Fruit fly (Drosophila melanogaster) ovary, adult (tissue): ENCODE results near the gene CG46430.

Source experiments
- CG17801 ChIP-seq: fragments of 200-800 bp; optimal IDR thresholded peaks from 2 replicates; lab custom pipeline; 2019; ENCODE audit warnings: missing biosample characterization, mild to moderate bottlenecking, missing genetic modification characterization, moderate library complexity; ENCODE audit not compliant: partially characterized antibody

Gene CG46430

dm6 chr3L:10478214-10478613, at the start of gene CG46430:
TSS of gene CG46430 (plus strand) at chr3L:10478514.
- TF ChIP-seq CG17801 (GFP tag; lab: Kevin White, UChicago): no peak

DNA sequence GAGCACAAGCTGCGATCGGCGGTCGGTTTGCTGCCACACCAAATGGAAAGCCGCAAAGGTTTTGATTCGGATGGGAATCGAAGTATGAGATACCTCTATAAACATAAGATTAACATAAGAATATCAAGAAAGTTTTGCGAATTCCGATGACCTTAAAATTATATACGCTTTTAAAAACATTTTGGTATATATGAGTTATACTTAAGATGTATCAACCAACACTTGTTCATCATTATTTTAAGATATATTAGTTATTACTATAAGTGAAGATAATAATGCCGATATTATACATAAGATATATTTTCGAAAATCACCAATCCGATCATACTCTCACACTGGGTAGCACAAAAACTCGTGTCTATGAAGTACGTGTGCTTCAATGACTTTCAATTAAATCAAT, 49.6 kb upstream of the CG46430 start:
- no peak for TF ChIP-seq CG17801 (GFP tag; lab: Kevin White, UChicago)

DNA sequence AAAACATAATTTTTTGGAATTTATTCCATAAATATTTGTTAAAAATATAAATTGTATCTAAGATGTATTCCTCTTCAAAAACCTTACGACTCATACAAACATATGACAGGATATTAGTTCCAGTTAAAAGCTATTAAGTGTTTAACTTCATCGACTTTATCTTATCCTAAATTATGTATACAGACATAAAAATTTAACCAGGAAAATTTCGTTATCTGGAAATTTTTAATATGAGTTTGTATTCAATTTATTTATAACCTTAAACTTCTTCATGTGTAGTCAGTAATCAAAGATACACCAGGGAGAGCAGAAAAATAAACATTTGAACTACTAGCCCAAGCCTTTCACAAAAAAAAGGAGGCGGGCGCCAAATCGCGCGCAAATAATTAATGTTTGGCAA, 48.8 kb upstream of the CG46430 start:
- no peak for TF ChIP-seq CG17801 (GFP tag; lab: Kevin White, UChicago)

dm6 chr3L:10431883-10432282, 46.4 kb upstream of the CG46430 start, which contains the start of gene Ir67b:
TSS of gene Ir67b (minus strand) at chr3L:10431983.
- no peak for TF ChIP-seq CG17801 (GFP tag; lab: Kevin White, UChicago)

DNA sequence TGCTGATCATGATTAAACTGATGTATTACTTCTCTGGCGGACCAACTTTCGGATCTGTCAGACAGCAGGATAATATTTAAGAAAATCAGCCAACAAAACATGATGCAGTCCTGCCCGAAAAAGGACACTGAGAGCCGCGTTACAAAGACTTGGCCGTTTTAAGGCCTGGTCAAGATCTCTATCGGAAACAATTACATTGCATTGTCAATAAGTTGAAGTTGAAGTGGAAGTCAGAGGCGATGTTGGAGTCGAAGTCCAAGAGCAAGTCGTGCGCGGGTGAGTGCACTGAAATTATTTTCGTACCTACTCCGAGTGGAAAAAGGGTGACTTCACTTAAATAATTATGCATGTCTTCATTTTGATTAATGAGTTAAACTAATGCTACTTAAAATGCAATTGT, 44.3 kb upstream of the CG46430 start, which contains the start of gene Ir67c:
Gene Ir67c (minus strand): TSS at position 101 of the 400 bp plus-strand sequence.
- no peak for TF ChIP-seq CG17801 (GFP tag; lab: Kevin White, UChicago)

dm6 chr3L:10439873-10440272, 38.4 kb upstream of the CG46430 start:
- TF ChIP-seq CG17801 (GFP tag; lab: Kevin White, UChicago): no peak

dm6 chr3L:10440488-10440887, 37.8 kb upstream of the CG46430 start:
- no peak for TF ChIP-seq CG17801 (GFP tag; lab: Kevin White, UChicago)

DNA sequence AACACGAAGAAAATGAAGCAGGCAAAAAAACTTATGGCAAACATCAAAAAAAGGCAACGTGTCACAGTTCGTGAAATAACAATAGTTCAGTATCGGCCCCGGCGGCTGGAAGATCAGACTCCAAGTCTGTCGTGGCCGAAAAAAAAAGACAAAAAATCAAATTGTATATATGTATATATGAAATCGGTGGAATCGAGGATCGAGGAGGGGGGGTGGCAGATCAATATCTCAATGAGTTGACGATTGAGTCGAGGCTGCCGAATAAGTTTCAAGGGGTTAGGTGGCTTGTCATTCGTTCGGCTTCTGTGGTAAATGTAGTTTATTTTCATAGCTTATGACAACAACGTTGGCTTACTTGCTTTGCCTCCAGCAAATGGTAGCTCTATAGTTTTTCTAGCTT, 35.8 kb upstream of the CG46430 start:
- TF ChIP-seq CG17801 (GFP tag; lab: Kevin White, UChicago): no peak

DNA sequence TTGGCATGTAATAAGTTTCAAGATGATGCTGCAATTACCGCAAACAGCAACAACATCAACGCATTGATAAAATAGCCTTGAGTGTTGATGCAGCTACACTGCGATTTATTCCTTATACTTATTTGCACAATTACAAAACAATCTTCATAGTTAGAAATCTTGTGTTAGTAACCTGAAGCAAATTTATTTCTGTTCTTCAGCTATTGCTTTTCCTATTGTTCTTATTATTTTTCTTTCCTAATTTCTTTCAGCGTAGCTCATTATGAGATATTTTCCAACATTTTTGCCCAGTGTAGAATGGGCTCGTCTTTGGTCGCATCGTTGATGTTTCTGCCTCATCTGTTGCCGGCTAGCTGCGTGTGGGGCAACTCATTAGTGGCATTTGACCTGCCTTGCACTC, 34.4 kb upstream of the CG46430 start:
- no peak for TF ChIP-seq CG17801 (GFP tag; lab: Kevin White, UChicago)

DNA sequence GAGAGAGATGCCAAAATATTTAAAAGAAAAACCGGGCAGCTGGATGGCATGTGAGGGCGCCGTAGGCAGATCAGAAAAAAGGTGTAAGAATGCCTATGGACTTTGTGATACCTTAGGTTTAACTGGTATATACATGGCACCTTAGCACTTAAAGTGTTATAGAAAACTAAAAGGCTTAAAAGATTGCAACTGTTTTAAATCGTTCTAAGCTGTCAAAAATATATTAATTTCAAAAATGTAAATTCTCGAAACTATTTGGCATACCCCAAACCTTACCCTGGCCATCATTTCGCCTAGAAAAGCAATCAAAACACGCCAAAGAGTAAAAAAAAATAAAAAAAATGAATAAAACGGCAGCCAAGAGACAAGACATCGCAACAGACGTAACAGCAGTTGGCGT, 31.3 kb upstream of the CG46430 start:
- TF ChIP-seq CG17801 (GFP tag; lab: Kevin White, UChicago): no peak

dm6 chr3L:10449725-10450124, 28.6 kb upstream of the CG46430 start:
- TF ChIP-seq CG17801 (GFP tag; lab: Kevin White, UChicago): no peak

dm6 chr3L:10459076-10459475, 19.2 kb upstream of the CG46430 start:
- TF ChIP-seq CG17801 (GFP tag; lab: Kevin White, UChicago): no peak

- TF ChIP-seq CG17801 (GFP tag; lab: Kevin White, UChicago): no peak
Observed at dm6 chr3L:10463051-10463866, 15.1 kb upstream of the CG46430 start, which contains the start of the genes Gem3 and CG32061. TSS of gene Gem3 (minus strand) at chr3L:10463101. TSS of gene CG32061 (plus strand) at chr3L:10463816.

DNA sequence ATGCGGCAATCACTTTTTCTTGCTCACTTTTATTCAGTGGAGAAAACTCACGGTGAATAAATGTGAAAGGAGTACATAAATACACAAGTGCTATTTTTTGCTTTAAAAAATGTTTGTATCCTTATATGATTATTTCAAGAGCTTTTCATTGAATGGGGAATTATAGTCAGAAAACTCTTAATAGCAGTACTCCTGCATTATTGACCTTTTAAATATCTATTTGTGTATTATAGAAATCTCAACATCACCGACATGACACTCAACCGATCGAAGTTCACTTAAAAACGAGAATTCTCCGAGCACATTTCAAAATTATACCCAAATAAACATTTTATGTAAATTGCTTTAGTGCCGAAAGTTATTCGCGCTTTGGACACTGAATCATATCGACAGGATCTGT, 13.4 kb upstream of the CG46430 start, which contains the start of gene S-Lap3:
Gene S-Lap3 (plus strand): TSS at position 301 of the 400 bp plus-strand sequence.
- no peak for TF ChIP-seq CG17801 (GFP tag; lab: Kevin White, UChicago)

DNA sequence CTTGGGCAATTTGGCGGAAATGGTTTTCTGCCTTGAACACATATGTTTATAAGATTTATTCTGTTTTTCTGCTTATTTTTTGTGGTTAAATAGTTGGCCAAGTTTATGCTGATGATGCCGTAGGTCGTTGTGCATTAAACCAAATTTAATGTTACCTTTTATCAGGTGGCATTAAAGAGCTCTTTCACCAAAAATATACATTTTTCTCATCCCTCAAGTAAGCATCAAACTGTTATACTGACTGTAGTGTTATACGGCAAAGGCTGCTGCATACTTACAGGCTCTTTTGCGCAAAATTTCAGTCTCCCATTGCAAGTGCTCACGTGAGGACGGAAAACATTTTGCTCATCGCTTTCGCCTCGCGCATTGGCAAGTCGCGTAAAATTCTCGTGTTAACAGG, 2.8 kb downstream of the CG46430 start, which contains the start of gene Rbfox1:
Gene Rbfox1 (plus strand): TSS at position 301 of the 400 bp plus-strand sequence.
- TF ChIP-seq CG17801 (GFP tag; lab: Kevin White, UChicago): no peak

- no peak for TF ChIP-seq CG17801 (GFP tag; lab: Kevin White, UChicago)
Observed at dm6 chr3L:10482477-10482876, 4.2 kb downstream of the CG46430 start.
